Worm (Caenorhabditis elegans) whole organism, L4 larva: ENCODE data around the gene ttr-59.

Experiments used
- F10B5.3 ChIP-seq: sonication (generic microtip); optimal IDR thresholded peaks from 2 replicates; lab custom pipeline; 2016; ENCODE audit warnings: mild to moderate bottlenecking, missing genetic modification characterization, missing compliant biosample characterization
- F26F4.8 ChIP-seq: fragments of 200-800 bp; sonication (Bioruptor generic); conservative IDR thresholded peaks from 2 replicates; pipeline ENCODE4 v1.3.6; 2022; ENCODE audit warnings: missing genetic modification characterization, missing compliant biosample characterization
- F37D6.2 ChIP-seq: sonication (generic microtip); optimal IDR thresholded peaks from 2 replicates; lab custom pipeline; 2016; ENCODE audit warnings: mild to moderate bottlenecking, missing genetic modification characterization, missing compliant biosample characterization
- F49E8.2 ChIP-seq: sonication (generic microtip); optimal IDR thresholded peaks from 2 replicates; lab custom pipeline; 2016; ENCODE audit warnings: missing compliant biosample characterization, mild to moderate bottlenecking, missing genetic modification characterization, borderline replicate concordance
- Y48G9A.11 ChIP-seq: fragments of 200-800 bp; sonication (Bioruptor generic); IDR thresholded peaks from 2 replicates; pipeline ENCODE4 v1.3.6; 2022; ENCODE audit warnings: missing genetic modification reagents, missing genetic modification characterization, missing compliant biosample characterization
- Y5F2A.4 ChIP-seq: fragments of 200-800 bp; sonication (Bioruptor generic); optimal IDR thresholded peaks from 2 replicates; lab custom pipeline; 2018; ENCODE audit warnings: mild to moderate bottlenecking, missing genetic modification characterization, missing compliant biosample characterization
- ZK337.2 ChIP-seq: fragments of 200-800 bp; sonication (Bioruptor generic); IDR thresholded peaks from 2 replicates; pipeline ENCODE4 v1.3.6; 2022; ENCODE audit warnings: missing genetic modification reagents, missing genetic modification characterization, missing compliant biosample characterization
- aly-2 ChIP-seq: sonication (generic microtip); optimal IDR thresholded peaks from 2 replicates; lab custom pipeline; 2018; ENCODE audit warnings: missing biosample characterization, missing genetic modification characterization
- arid-1 ChIP-seq: fragments of 200-800 bp; sonication (Bioruptor generic); conservative IDR thresholded peaks from 2 replicates; pipeline ENCODE4 v1.3.6; 2022; ENCODE audit warnings: missing genetic modification reagents, missing genetic modification characterization, missing compliant biosample characterization
- ceh-20 ChIP-seq: fragments of 200-800 bp; sonication (Bioruptor generic); IDR thresholded peaks from 2 replicates; pipeline ENCODE4 v1.3.6; 2022; ENCODE audit warnings: missing genetic modification reagents, missing genetic modification characterization, missing compliant biosample characterization
- ceh-82 ChIP-seq: sonication (generic microtip); optimal IDR thresholded peaks from 2 replicates; lab custom pipeline; 2017; ENCODE audit warnings: missing biosample characterization, missing genetic modification characterization
- daf-16 ChIP-seq, 3 experiments: sonication (generic microtip); optimal IDR thresholded peaks; 2 replicates each; lab custom pipeline; 2016 to 2017; ENCODE audit warnings: missing genetic modification characterization in 3 of 3, missing genetic modification reagents in 3 of 3, mild to moderate bottlenecking in 2 of 3, missing compliant biosample characterization in 2 of 3, missing biosample characterization in 1 of 3, moderate library complexity in 1 of 3
- dmd-6 ChIP-seq: fragments of 200-800 bp; sonication (Bioruptor generic); IDR thresholded peaks from 2 replicates; pipeline ENCODE4 v1.3.6; 2022; ENCODE audit warnings: missing genetic modification reagents, missing genetic modification characterization, missing compliant biosample characterization
- dmd-8 ChIP-seq: fragments of 200-800 bp; sonication (Bioruptor generic); IDR thresholded peaks from 2 replicates; pipeline ENCODE4 v1.3.6; 2022; ENCODE audit warnings: missing genetic modification characterization, missing compliant biosample characterization
- dmd-9 ChIP-seq: fragments of 200-800 bp; sonication (Bioruptor generic); IDR thresholded peaks from 2 replicates; pipeline ENCODE4 v1.3.6; 2022; ENCODE audit warnings: missing genetic modification reagents, missing genetic modification characterization, missing compliant biosample characterization
- dpl-1 ChIP-seq: fragments of 150-350 bp; optimal IDR thresholded peaks from 2 replicates; lab custom pipeline; 2014; ENCODE audit warnings: missing biosample characterization, missing genetic modification reagents, missing genetic modification characterization
- duxl-1 ChIP-seq: sonication (generic microtip); optimal IDR thresholded peaks from 2 replicates; lab custom pipeline; 2016; ENCODE audit warnings: mild to moderate bottlenecking, missing genetic modification characterization, moderate library complexity, missing compliant biosample characterization; ENCODE audit not compliant: poor library complexity
- dve-1 ChIP-seq: sonication (generic microtip); optimal IDR thresholded peaks from 2 replicates; lab custom pipeline; 2017; ENCODE audit warnings: antibody characterized with exemption, mild to moderate bottlenecking, missing genetic modification characterization, missing compliant biosample characterization; ENCODE audit not compliant: insufficient read depth
- egl-43 ChIP-seq: fragments of 200-800 bp; sonication (Bioruptor generic); IDR thresholded peaks from 2 replicates; pipeline ENCODE4 v1.3.6; 2022; ENCODE audit warnings: missing genetic modification reagents, missing genetic modification characterization, missing compliant biosample characterization
- fos-1 ChIP-seq: fragments of 150-350 bp; optimal IDR thresholded peaks from 2 replicates; lab custom pipeline; 2014; ENCODE audit warnings: missing biosample characterization, missing genetic modification characterization
- hif-1 ChIP-seq, 2 experiments: sonication (generic microtip); optimal IDR thresholded peaks; 2 replicates each; lab custom pipeline; 2016 to 2017; ENCODE audit warnings: missing compliant biosample characterization in 2 of 2, missing genetic modification characterization in 2 of 2, missing genetic modification reagents in 2 of 2, missing genotype in 2 of 2, mild to moderate bottlenecking in 1 of 2
- hlh-11 ChIP-seq: fragments of 200-800 bp; sonication (Bioruptor generic); optimal IDR thresholded peaks from 2 replicates; lab custom pipeline; 2018; ENCODE audit warnings: mild to moderate bottlenecking, missing genetic modification characterization, missing compliant biosample characterization
- hlh-30 ChIP-seq: sonication (generic microtip); optimal IDR thresholded peaks from 2 replicates; lab custom pipeline; 2017; ENCODE audit warnings: antibody characterized with exemption, mild to moderate bottlenecking, missing genetic modification characterization, missing compliant biosample characterization; ENCODE audit not compliant: insufficient read depth
- jun-1 ChIP-seq: fragments of 150-350 bp; optimal IDR thresholded peaks from 2 replicates; lab custom pipeline; 2014; ENCODE audit warnings: missing biosample characterization, missing genetic modification reagents, missing genetic modification characterization
- lim-7 ChIP-seq: fragments of 200-800 bp; sonication (Bioruptor generic); IDR thresholded peaks from 2 replicates; pipeline ENCODE4 v1.3.6; 2022; ENCODE audit warnings: missing genetic modification characterization, missing compliant biosample characterization
- lin-1 ChIP-seq: fragments of 200-800 bp; sonication (Bioruptor generic); IDR thresholded peaks from 2 replicates; pipeline ENCODE4 v1.3.6; 2022; ENCODE audit warnings: missing genetic modification reagents, missing genetic modification characterization, missing compliant biosample characterization
- lin-29 ChIP-seq: fragments of 200-800 bp; sonication (Bioruptor generic); IDR thresholded peaks from 2 replicates; pipeline ENCODE4 v1.3.6; 2022; ENCODE audit warnings: missing genetic modification reagents, missing genetic modification characterization, missing compliant biosample characterization
- lsy-2 ChIP-seq, 2 experiments: fragments of 150-350 bp in 1 of 2; sonication (generic microtip) in 1 of 2; optimal IDR thresholded peaks; 2 replicates each; lab custom pipeline; 2014 to 2017; ENCODE audit warnings: missing biosample characterization in 2 of 2, missing genetic modification characterization in 2 of 2
- mep-1 ChIP-seq: fragments of 150-350 bp; sonication (generic microtip); optimal IDR thresholded peaks from 3 replicates; lab custom pipeline; 2014; ENCODE audit warnings: missing biosample characterization, missing genetic modification characterization
- mes-2 ChIP-seq: sonication (generic microtip); optimal IDR thresholded peaks from 2 replicates; lab custom pipeline; 2016; ENCODE audit warnings: missing genotype, mild to moderate bottlenecking, missing genetic modification characterization, missing compliant biosample characterization; ENCODE audit not compliant: poor library complexity, severe bottlenecking
- nhr-102 ChIP-seq: sonication (generic microtip); optimal IDR thresholded peaks from 2 replicates; lab custom pipeline; 2016; ENCODE audit warnings: mild to moderate bottlenecking, missing genetic modification characterization, moderate library complexity, missing compliant biosample characterization
- nhr-11 ChIP-seq: fragments of 150-350 bp; optimal IDR thresholded peaks from 2 replicates; lab custom pipeline; 2014; ENCODE audit warnings: missing biosample characterization, missing genetic modification characterization
- nhr-111 ChIP-seq: fragments of 200-800 bp; sonication (Bioruptor generic); optimal IDR thresholded peaks from 2 replicates; lab custom pipeline; 2018; ENCODE audit warnings: mild to moderate bottlenecking, missing genetic modification characterization, missing compliant biosample characterization
- nhr-237 ChIP-seq: sonication (generic microtip); optimal IDR thresholded peaks from 2 replicates; lab custom pipeline; 2017; ENCODE audit warnings: missing biosample characterization, missing genetic modification characterization
- nhr-41 ChIP-seq: fragments of 200-800 bp; sonication (Bioruptor generic); IDR thresholded peaks from 2 replicates; pipeline ENCODE4 v1.3.6; 2022; ENCODE audit warnings: missing genetic modification reagents, missing genetic modification characterization, missing compliant biosample characterization
- nhr-6 ChIP-seq: fragments of 150-350 bp; optimal IDR thresholded peaks from 2 replicates; lab custom pipeline; 2014; ENCODE audit warnings: missing biosample characterization, missing genetic modification characterization
- nhr-77 ChIP-seq: fragments of 150-350 bp; optimal IDR thresholded peaks from 2 replicates; lab custom pipeline; 2014; ENCODE audit warnings: missing biosample characterization, missing genetic modification characterization
- rbr-2 ChIP-seq: sonication (generic microtip); optimal IDR thresholded peaks from 2 replicates; lab custom pipeline; 2016; ENCODE audit warnings: missing genotype, missing genetic modification characterization, missing compliant biosample characterization
- snpc-4 ChIP-seq: fragments of 150-350 bp; optimal IDR thresholded peaks from 2 replicates; lab custom pipeline; 2014; ENCODE audit warnings: missing biosample characterization, missing genetic modification characterization
- tra-1 ChIP-seq: fragments of 200-800 bp; sonication (Bioruptor generic); IDR thresholded peaks from 2 replicates; pipeline ENCODE4 v1.3.6; 2022; ENCODE audit warnings: missing genetic modification reagents, missing genetic modification characterization, missing compliant biosample characterization
- unc-62 ChIP-seq, 3 experiments: fragments of 150-350 bp in 1 of 3; sonication (generic microtip); optimal IDR thresholded peaks in 2 of 3; peaks in 1 of 3; 1 replicate in 1 of 3; 2 replicates in 2 of 3; lab custom pipeline; 2014 to 2017; ENCODE audit warnings: missing biosample characterization in 3 of 3, missing genetic modification characterization in 3 of 3, missing genetic modification reagents in 3 of 3, missing genotype in 1 of 3
- zfp-2 ChIP-seq: sonication (generic microtip); optimal IDR thresholded peaks from 2 replicates; lab custom pipeline; 2016; ENCODE audit warnings: mild to moderate bottlenecking, missing genetic modification characterization, missing compliant biosample characterization
- zip-11 ChIP-seq: fragments of 200-800 bp; sonication (Bioruptor generic); IDR thresholded peaks from 2 replicates; pipeline ENCODE4 v1.3.6; 2022; ENCODE audit warnings: missing genetic modification characterization, missing compliant biosample characterization
- zip-2 ChIP-seq: fragments of 150-350 bp; optimal IDR thresholded peaks from 2 replicates; lab custom pipeline; 2014; ENCODE audit warnings: missing biosample characterization, missing genetic modification characterization
- ztf-11 ChIP-seq: fragments of 150-350 bp; optimal IDR thresholded peaks from 2 replicates; lab custom pipeline; 2014; ENCODE audit warnings: missing biosample characterization, missing genetic modification characterization

Gene ttr-59

ce11 chrX:7334302-7334724 lies 4.7 kb downstream of the ttr-59 start, which contains the start of gene epg-7 (continued):
- TF ChIP-seq dpl-1 (GFP tag; lab: Kevin White, UChicago) (peak; percentile 75), snpc-4 (no peak), lin-1 (GFP tag; lab: Robert Waterston, UW) (peak; percentile 86), nhr-41 (GFP tag; lab: Robert Waterston, UW) (no peak), nhr-237 (tag; lab: Kevin White, UChicago) (no peak), arid-1 (GFP tag; lab: Robert Waterston, UW) (peak; percentile 85), zip-11 (GFP tag; lab: Robert Waterston, UW) (no peak), nhr-111 (no peak), lin-29 (GFP tag; lab: Robert Waterston, UW) (0 out of 2 replicates have a peak, but pooled peaks have one; percentile 56), zfp-2 (peak; percentile 9), nhr-102 (tag; lab: Kevin White, UChicago) (peak; percentile 84), ZK337.2 (GFP tag; lab: Robert Waterston, UW) (no peak), dmd-6 (peak; percentile 93), F10B5.3 (tag; lab: Kevin White, UChicago) (peak; percentile 22), ztf-11 (tag; lab: Kevin White, UChicago) (no peak), fos-1 (no peak), lsy-2 (tag; optimal IDR thresholded peaks at IDR 0.05; lab: Kevin White, UChicago) (peak; percentile 80 to 93)

DNA sequence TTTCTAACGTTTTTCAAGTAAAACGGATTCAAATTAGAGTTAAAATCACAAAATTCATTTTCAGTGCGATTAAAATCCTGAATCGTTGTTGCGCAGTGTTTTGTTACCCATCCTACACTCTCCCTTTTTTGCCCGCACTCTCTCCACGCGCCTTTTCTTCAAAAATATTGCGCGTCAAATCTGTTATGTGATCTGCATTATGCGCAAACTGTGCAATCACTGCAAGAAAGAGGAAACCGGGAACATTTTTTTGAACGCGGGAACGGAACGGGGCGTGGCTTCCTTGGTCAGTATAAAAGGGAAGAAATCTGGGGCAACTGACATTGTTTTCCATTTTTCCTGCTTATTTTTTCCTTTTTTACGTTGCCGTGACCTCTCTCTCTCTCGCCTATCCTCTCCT lies 10.8 kb downstream of the ttr-59 start:
- no peak for TF ChIP-seq F37D6.2 (tag; lab: Kevin White, UChicago)
- TF ChIP-seq daf-16 (GFP tag; optimal IDR thresholded peaks at IDR 0.05; lab: Kevin White, UChicago) = no peak
- TF ChIP-seq daf-16 (tag; optimal IDR thresholded peaks at IDR 0.05; lab: Kevin White, UChicago) = no peak
- peak; percentile 12 for TF ChIP-seq hlh-30 (tag; lab: Kevin White, UChicago)
- TF ChIP-seq egl-43 (GFP tag; lab: Robert Waterston, UW) = peak; percentile 46; the same call in 1 of the 2 replicates
- peak; percentile 30 for TF ChIP-seq dpl-1 (GFP tag; lab: Kevin White, UChicago)
- TF ChIP-seq hif-1 (tag; optimal IDR thresholded peaks at IDR 0.05; lab: Kevin White, UChicago) = peak in 1 of 2 experiments; percentile 10
- peak in 1 of 2 experiments; percentile 3 for TF ChIP-seq unc-62 (GFP tag; optimal IDR thresholded peaks at IDR 0.05 in 1 of 2; lab: Kevin White, UChicago)
- no peak for TF ChIP-seq unc-62 (tag; optimal IDR thresholded peaks at IDR 0.05; lab: Kevin White, UChicago)
- TF ChIP-seq mes-2 (tag; lab: Kevin White, UChicago) = peak; percentile 56
- TF ChIP-seq duxl-1 (tag; lab: Kevin White, UChicago) = peak; percentile 36

ce11 chrX:7340915-7341559 lies 11.4 kb downstream of the ttr-59 start, which contains the start of gene C07D8.6:
TSS of gene C07D8.6 (plus strand) at chrX:7341509.
- TF ChIP-seq dmd-6 = peak; percentile 86
- TF ChIP-seq ceh-82 (tag; lab: Kevin White, UChicago) = no peak
- no peak for TF ChIP-seq zip-2 (tag; lab: Kevin White, UChicago)
- TF ChIP-seq jun-1 = no peak
- TF ChIP-seq F10B5.3 (tag; lab: Kevin White, UChicago) = no peak
- TF ChIP-seq duxl-1 (tag; lab: Kevin White, UChicago) = no peak
- peak; percentile 89 for TF ChIP-seq hlh-11
- no peak for TF ChIP-seq aly-2
- peak; percentile 17 for TF ChIP-seq nhr-11
- TF ChIP-seq nhr-6 (tag; lab: Kevin White, UChicago) = peak; percentile 60
- TF ChIP-seq ZK337.2 (GFP tag; lab: Robert Waterston, UW) = no peak
- peak; percentile 70 for TF ChIP-seq nhr-77 (tag; lab: Kevin White, UChicago)
- TF ChIP-seq rbr-2 = no peak
- TF ChIP-seq Y5F2A.4 = no peak
- TF ChIP-seq ceh-20 (GFP tag; lab: Robert Waterston, UW) = no peak
- TF ChIP-seq nhr-102 (tag; lab: Kevin White, UChicago) = no peak
- TF ChIP-seq Y48G9A.11 (GFP tag; lab: Robert Waterston, UW) = no peak
- no peak for TF ChIP-seq lim-7 (GFP tag; lab: Robert Waterston, UW)
- TF ChIP-seq dve-1 (tag; lab: Kevin White, UChicago) = peak; percentile 79
- TF ChIP-seq dmd-8 (GFP tag; lab: Robert Waterston, UW) = no peak
- TF ChIP-seq F49E8.2 (tag; lab: Kevin White, UChicago) = no peak
- TF ChIP-seq hlh-30 (tag; lab: Kevin White, UChicago) = peak; percentile 59
- no peak for TF ChIP-seq F26F4.8 (GFP tag; lab: Robert Waterston, UW)
- peak; percentile 53; the same call in 1 of the 2 replicates for TF ChIP-seq tra-1 (GFP tag; lab: Robert Waterston, UW)
- TF ChIP-seq dmd-9 = no peak
- TF ChIP-seq mep-1 (tag; lab: Kevin White, UChicago) = peak; percentile 59
